Worm (Caenorhabditis elegans): ENCODE measurements around the gene mrpl-49.

The mrpl-49 gene

DNA sequence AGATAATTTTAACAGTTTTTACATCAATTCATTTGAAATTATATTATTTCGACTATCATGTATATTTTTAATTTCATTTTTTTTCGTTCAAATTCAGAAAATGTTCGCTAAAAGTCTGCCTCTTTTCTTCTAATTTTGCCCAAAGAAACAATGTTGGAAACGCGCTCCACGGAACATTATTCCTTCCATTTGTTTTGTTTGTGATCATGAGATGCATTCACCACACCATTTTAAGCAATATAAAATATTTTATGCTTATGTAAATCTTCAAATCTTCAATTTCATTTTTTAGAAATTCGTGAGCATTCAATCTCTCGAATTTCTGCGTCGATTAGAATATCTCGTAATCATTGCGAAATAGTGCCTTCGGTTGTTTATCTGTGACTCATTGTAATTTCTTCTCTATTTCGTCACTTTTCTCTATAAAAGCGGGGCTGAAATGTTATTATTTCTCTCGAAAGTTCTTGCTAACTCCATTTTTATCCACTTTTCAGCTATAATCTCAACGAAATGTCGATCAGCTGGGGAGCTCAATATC, 31.0 kb upstream of the mrpl-49 start, which contains the start of gene istr-1 (continued):
- TF ChIP-seq nhr-11 (tag; optimal IDR thresholded peaks at IDR 0.05) (peak; percentile 52), lin-39 (tag; optimal IDR thresholded peaks at IDR 0.05) (no peak), nhr-77 (tag; optimal IDR thresholded peaks at IDR 0.05) (no peak)

DNA sequence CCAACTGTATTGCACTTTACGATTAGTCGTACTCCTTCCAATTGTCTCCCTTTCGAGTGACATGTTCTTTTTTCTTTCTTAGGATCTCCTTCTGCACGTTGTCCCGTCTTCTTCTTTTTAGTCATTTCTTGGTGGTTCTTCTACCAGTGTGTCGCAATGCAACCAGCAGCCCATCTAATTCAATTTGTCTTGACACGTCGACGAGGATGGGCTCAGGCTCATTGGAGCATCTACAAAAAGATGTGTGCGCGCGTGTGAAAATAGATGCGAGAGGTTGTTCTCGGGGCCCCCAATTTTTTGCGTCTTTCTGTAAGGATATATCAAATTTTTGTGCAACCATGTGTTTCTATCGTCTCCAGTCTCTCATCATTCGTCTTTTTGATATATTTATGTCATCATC, 26.8 kb upstream of the mrpl-49 start:
- TF ChIP-seq ces-1 (GFP tag; optimal IDR thresholded peaks at IDR 0.05) (peak; percentile 44), zip-11 (GFP tag; IDR thresholded peaks at IDR 0.05) (no peak), ceh-32 (tag; optimal IDR thresholded peaks at IDR 0.05; ENCODE audit: poor library complexity) (no peak)

DNA sequence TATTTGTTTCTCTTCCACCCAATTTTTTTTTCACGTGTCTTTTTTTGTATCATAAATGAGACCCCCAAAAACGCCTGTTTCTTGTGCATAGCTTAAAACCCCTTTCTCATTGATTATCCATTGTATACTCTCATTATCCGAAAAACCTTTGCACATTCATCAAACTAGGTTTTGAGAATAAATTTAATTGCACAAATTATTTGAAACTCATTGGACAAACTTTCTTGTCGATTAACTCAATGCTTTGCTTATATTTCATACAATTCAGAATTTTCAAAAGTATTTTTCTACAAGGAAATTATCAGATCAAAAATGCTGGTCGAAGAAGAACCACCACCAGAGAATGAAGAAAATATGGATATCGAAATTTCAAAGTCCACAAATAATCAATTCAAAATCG, 24.4 kb upstream of the mrpl-49 start, which contains the start of gene R11D1.1:
Gene R11D1.1 (plus strand): TSS at position 301 of the 400 bp plus-strand sequence.
- TF ChIP-seq zfp-2 (tag; optimal IDR thresholded peaks at IDR 0.05): no peak
- peak in 1 of 2 experiments; percentile 34 for TF ChIP-seq unc-62 (GFP tag; optimal IDR thresholded peaks at IDR 0.05 in 1 of 2)
- no peak for TF ChIP-seq unc-62 (tag; optimal IDR thresholded peaks at IDR 0.05)
- no peak for TF ChIP-seq F49E8.2 (tag; optimal IDR thresholded peaks at IDR 0.05; ENCODE audit: borderline replicate concordance)
- no peak for TF ChIP-seq daf-12 (tag; optimal IDR thresholded peaks at IDR 0.05)

DNA sequence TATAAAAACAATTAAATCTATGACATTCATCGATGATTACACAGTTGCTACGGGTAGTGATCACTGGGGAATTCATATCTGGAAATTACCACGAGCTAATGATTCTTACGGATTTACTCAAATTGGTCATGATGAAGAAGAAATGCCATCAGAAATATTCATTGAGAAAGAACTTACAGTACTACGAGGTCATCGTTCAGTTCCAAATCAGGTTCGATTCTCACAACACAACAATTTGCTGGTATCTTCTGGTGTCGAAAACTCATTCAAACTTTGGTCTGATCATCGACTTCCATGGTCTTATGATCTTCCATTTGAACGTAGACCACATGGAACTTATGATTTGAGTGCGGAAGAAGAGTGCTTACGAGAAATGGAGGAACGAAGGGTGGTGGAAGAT, 21.9 kb upstream of the mrpl-49 start:
- TF ChIP-seq aha-1 (tag) (peak; percentile 80), aly-2 (tag; optimal IDR thresholded peaks at IDR 0.05) (no peak)

DNA sequence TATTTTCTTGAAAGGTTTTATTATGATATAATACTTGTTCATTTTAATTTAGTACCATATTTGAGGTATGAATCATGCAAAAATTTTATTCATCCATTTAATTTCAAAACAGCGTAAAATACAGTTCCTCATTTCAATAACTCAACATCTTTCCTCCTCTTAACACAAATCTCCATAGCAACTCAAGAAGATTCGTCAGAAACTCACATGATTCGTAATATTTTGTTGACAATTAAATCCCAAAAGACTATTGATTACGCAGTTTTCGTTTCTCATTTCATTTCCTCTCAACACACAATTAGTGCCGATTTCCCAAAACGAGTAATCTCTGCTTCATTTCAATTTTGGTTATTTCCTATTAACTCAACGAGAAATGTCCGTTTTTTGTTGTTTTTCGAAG, 20.1 kb upstream of the mrpl-49 start, which contains the start of gene R11D1.2:
Gene R11D1.2 (plus strand): TSS at position 301 of the 400 bp plus-strand sequence.
- TF ChIP-seq spr-1 (tag; optimal IDR thresholded peaks at IDR 0.05): no peak
- no peak for TF ChIP-seq aly-2 (tag; optimal IDR thresholded peaks at IDR 0.05)
- no peak for TF ChIP-seq nhr-237 (tag; optimal IDR thresholded peaks at IDR 0.05)
- no peak for TF ChIP-seq lin-38 (GFP tag; IDR thresholded peaks at IDR 0.05)
- no peak for TF ChIP-seq F49E8.2 (tag; optimal IDR thresholded peaks at IDR 0.05; ENCODE audit: borderline replicate concordance)
- TF ChIP-seq Y105C5A.15 (GFP tag; IDR thresholded peaks at IDR 0.05): no peak
- TF ChIP-seq lir-3 (tag; optimal IDR thresholded peaks at IDR 0.05): no peak
- TF ChIP-seq ceh-20 (GFP tag; IDR thresholded peaks at IDR 0.05): no peak
- TF ChIP-seq daf-19 (GFP tag; conservative IDR thresholded peaks at IDR 0.05): no peak

DNA sequence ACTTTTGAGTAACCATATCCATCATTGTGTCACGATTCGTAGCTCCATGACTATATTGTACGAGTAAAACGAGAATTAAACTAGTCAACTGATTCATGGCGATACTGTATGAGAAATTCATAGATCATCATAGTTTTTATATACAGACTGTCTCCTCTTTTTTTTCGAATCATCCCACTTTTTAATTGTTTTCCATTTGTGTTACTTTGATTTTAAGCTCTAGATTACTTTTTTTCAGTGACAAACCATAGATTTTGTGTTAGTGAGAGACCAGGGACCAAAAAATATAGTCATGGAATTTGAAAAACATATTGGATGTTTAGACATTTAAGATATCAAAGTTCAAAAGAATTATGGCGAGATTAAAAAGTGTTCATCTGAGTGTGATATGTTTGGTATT, 16.4 kb upstream of the mrpl-49 start, which contains the start of gene R11D1.3:
Gene R11D1.3 (minus strand): TSS at position 101 of the 400 bp plus-strand sequence.
- TF ChIP-seq egl-27 (tag; optimal IDR thresholded peaks at IDR 0.05) (no peak), F49E8.2 (tag; optimal IDR thresholded peaks at IDR 0.05; ENCODE audit: borderline replicate concordance) (no peak), lin-15B (tag; optimal IDR thresholded peaks at IDR 0.05) (no peak), vab-7 (GFP tag; IDR thresholded peaks at IDR 0.05) (no peak), attf-4 (tag; optimal IDR thresholded peaks at IDR 0.05) (no peak)

DNA sequence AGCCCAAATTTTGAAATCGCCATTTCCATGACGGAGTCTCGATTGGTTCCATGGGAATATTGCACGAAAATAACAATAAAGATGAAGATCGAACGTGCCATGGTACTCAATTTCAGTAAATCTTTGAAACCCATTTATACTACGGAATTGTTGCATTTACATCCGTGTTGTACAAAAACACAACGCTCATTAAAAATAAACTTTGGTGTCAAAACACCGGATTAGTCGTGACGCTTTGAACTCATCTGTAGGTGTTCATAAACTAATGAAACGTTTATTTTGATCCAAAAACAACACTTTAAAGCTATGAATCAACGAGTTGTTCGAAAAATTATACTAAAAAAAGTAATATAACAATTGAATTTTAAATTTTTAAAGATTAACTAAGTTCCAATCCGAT, 14.3 kb upstream of the mrpl-49 start, which contains the start of gene R11D1.4:
Gene R11D1.4 (minus strand): TSS at position 101 of the 400 bp plus-strand sequence.
- TF ChIP-seq jun-1 (tag; optimal IDR thresholded peaks at IDR 0.05): no peak
- TF ChIP-seq ctbp-1 (GFP tag; IDR thresholded peaks at IDR 0.05): no peak
- TF ChIP-seq mes-2 (tag; optimal IDR thresholded peaks at IDR 0.05; ENCODE audit: poor library complexity, severe bottlenecking): no peak
- no peak for TF ChIP-seq spr-1 (tag; optimal IDR thresholded peaks at IDR 0.05)
- no peak for TF ChIP-seq nhr-10 (tag; optimal IDR thresholded peaks at IDR 0.05)
- TF ChIP-seq F26F4.8 (GFP tag; conservative IDR thresholded peaks at IDR 0.05): no peak
- no peak for TF ChIP-seq pqm-1 (tag; optimal IDR thresholded peaks at IDR 0.05)
- TF ChIP-seq zip-2 (tag; optimal IDR thresholded peaks at IDR 0.05): no peak
- no peak for TF ChIP-seq php-3 (GFP tag; IDR thresholded peaks at IDR 0.05)
- no peak for TF ChIP-seq snpc-1.2 (GFP tag; IDR thresholded peaks at IDR 0.05)
- no peak for TF ChIP-seq unc-62 (GFP tag; optimal IDR thresholded peaks at IDR 0.05 in 1 of 2)
- no peak for TF ChIP-seq unc-62 (tag; optimal IDR thresholded peaks at IDR 0.05)
- no peak for TF ChIP-seq dmd-9 (GFP tag; IDR thresholded peaks at IDR 0.05)
